Worm (Caenorhabditis elegans) whole organism, early embryonic: Measurements from ENCODE around the gene W06G6.17.

ENCODE experiments used
- B0310.2 ChIP-seq: sonication (generic microtip); optimal IDR thresholded peaks from 2 replicates; lab custom pipeline; 2016; ENCODE audit warnings: mild to moderate bottlenecking, missing genetic modification characterization, missing compliant biosample characterization
- F13C5.2 ChIP-seq: sonication (generic microtip); optimal IDR thresholded peaks from 2 replicates; lab custom pipeline; 2017; ENCODE audit warnings: mild to moderate bottlenecking, missing genetic modification characterization, inconsistent platforms, missing compliant biosample characterization
- aly-1 ChIP-seq: sonication (generic microtip); optimal IDR thresholded peaks from 2 replicates; lab custom pipeline; 2016; ENCODE audit warnings: missing genetic modification characterization, missing compliant biosample characterization
- ama-1 ChIP-seq: fragments of 150-350 bp; optimal IDR thresholded peaks from 2 replicates; lab custom pipeline; 2014
- ceh-13 ChIP-seq: fragments of 200-800 bp; sonication (Bioruptor generic); optimal IDR thresholded peaks from 2 replicates; lab custom pipeline; 2018; ENCODE audit warnings: mild to moderate bottlenecking, missing genetic modification characterization, missing compliant biosample characterization
- ceh-36 ChIP-seq: sonication (generic microtip); optimal IDR thresholded peaks from 2 replicates; lab custom pipeline; 2016; ENCODE audit warnings: missing genetic modification characterization, inconsistent platforms, missing compliant biosample characterization
- ets-7 ChIP-seq: sonication (generic microtip); optimal IDR thresholded peaks from 2 replicates; lab custom pipeline; 2016; ENCODE audit warnings: missing genotype, missing genetic modification characterization, missing compliant biosample characterization
- flt-1 ChIP-seq: fragments of 200-800 bp; sonication (Bioruptor generic); IDR thresholded peaks from 2 replicates; pipeline ENCODE4 v1.3.6; 2022; ENCODE audit warnings: missing genetic modification characterization, missing compliant biosample characterization
- hmbx-1 ChIP-seq: sonication (generic microtip); optimal IDR thresholded peaks from 2 replicates; lab custom pipeline; 2016; ENCODE audit warnings: mild to moderate bottlenecking, missing genetic modification characterization, missing compliant biosample characterization
- hmg-4 ChIP-seq: fragments of 200-800 bp; sonication (Bioruptor generic); optimal IDR thresholded peaks from 2 replicates; lab custom pipeline; 2018; ENCODE audit warnings: mild to moderate bottlenecking, missing genetic modification characterization, missing compliant biosample characterization
- hnd-1 ChIP-seq: sonication (generic microtip); optimal IDR thresholded peaks from 2 replicates; lab custom pipeline; 2016; ENCODE audit warnings: missing genetic modification characterization, missing compliant biosample characterization
- pes-1 ChIP-seq: fragments of 200-800 bp; sonication (Bioruptor generic); IDR thresholded peaks from 2 replicates; pipeline ENCODE4 v1.3.6; 2022; ENCODE audit warnings: missing genetic modification reagents, missing genetic modification characterization, missing compliant biosample characterization
- scrt-1 ChIP-seq: fragments of 200-800 bp; sonication (Bioruptor generic); IDR thresholded peaks from 2 replicates; pipeline ENCODE4 v1.3.6; 2022; ENCODE audit warnings: missing genetic modification characterization, missing compliant biosample characterization
- sea-1 ChIP-seq: fragments of 200-800 bp; sonication (Bioruptor generic); conservative IDR thresholded peaks from 2 replicates; pipeline ENCODE4 v1.3.6; 2022; ENCODE audit warnings: missing genetic modification characterization, missing compliant biosample characterization
- tbx-11 ChIP-seq: fragments of 200-800 bp; sonication (Bioruptor generic); IDR thresholded peaks from 2 replicates; pipeline ENCODE4 v1.3.6; 2022; ENCODE audit warnings: missing genetic modification characterization, missing compliant biosample characterization
- tbx-37 ChIP-seq: fragments of 200-800 bp; sonication (Bioruptor generic); conservative IDR thresholded peaks from 2 replicates; pipeline ENCODE4 v1.3.6; 2022; ENCODE audit warnings: missing genetic modification reagents, missing genetic modification characterization, missing compliant biosample characterization
- tra-4 ChIP-seq: sonication (generic microtip); optimal IDR thresholded peaks from 2 replicates; lab custom pipeline; 2017; ENCODE audit warnings: missing genetic modification characterization, missing compliant biosample characterization

Gene W06G6.17

ce11 chrV:16645201-16645940 is at the start of gene W06G6.17:
W06G6.17 (minus strand) TSS chrV:16645251.
- TF ChIP-seq F13C5.2 (tag; lab: Kevin White, UChicago) (no peak), ceh-36 (tag; lab: Kevin White, UChicago) (no peak), B0310.2 (no peak), sea-1 (GFP tag; lab: Robert Waterston, UW) (no peak), ceh-13 (no peak), pes-1 (GFP tag; lab: Robert Waterston, UW) (no peak), tbx-37 (GFP tag; lab: Robert Waterston, UW) (no peak), ama-1 (no peak)

ce11 chrV:16694538-16694937 is 49.5 kb upstream of the W06G6.17 start, which contains the start of gene srz-101:
srz-101 (plus strand) TSS chrV:16694838.
- TF ChIP-seq sea-1 (GFP tag; lab: Robert Waterston, UW) (no peak), ceh-36 (tag; lab: Kevin White, UChicago) (no peak), tra-4 (tag; lab: Kevin White, UChicago) (no peak), B0310.2 (no peak), flt-1 (GFP tag; lab: Robert Waterston, UW) (no peak)

ce11 chrV:16693732-16694131 is 48.7 kb upstream of the W06G6.17 start, which contains the start of gene srw-42:
srw-42 (minus strand) TSS chrV:16693832.
- TF ChIP-seq ceh-13 (no peak), hmbx-1 (tag; lab: Kevin White, UChicago) (no peak), F13C5.2 (tag; lab: Kevin White, UChicago) (no peak), hnd-1 (tag; lab: Kevin White, UChicago) (no peak), tbx-37 (GFP tag; lab: Robert Waterston, UW) (no peak), flt-1 (GFP tag; lab: Robert Waterston, UW) (no peak), B0310.2 (no peak)

ce11 chrV:16692988-16693387 is 47.9 kb upstream of the W06G6.17 start:
- no peak for TF ChIP-seq flt-1 (GFP tag; lab: Robert Waterston, UW)
- no peak for TF ChIP-seq ceh-36 (tag; lab: Kevin White, UChicago)
- no peak for TF ChIP-seq sea-1 (GFP tag; lab: Robert Waterston, UW)
- TF ChIP-seq ets-7 (tag; lab: Kevin White, UChicago), result no peak
- no peak for TF ChIP-seq tbx-37 (GFP tag; lab: Robert Waterston, UW)
- no peak for TF ChIP-seq hmbx-1 (tag; lab: Kevin White, UChicago)
- TF ChIP-seq B0310.2, result no peak

- TF ChIP-seq tbx-11 (GFP tag; lab: Robert Waterston, UW) (no peak), hmg-4 (GFP tag; lab: Kevin White, UChicago) (no peak), hmbx-1 (tag; lab: Kevin White, UChicago) (no peak), tbx-37 (GFP tag; lab: Robert Waterston, UW) (no peak), flt-1 (GFP tag; lab: Robert Waterston, UW) (no peak), ceh-13 (no peak), ama-1 (no peak)
These were observed 42.2 kb upstream of the W06G6.17 start, which contains the start of gene srz-102 for ce11 chrV:16687227-16687626. srz-102 (plus strand) TSS chrV:16687527.

ce11 chrV:16685725-16686124 is 40.7 kb upstream of the W06G6.17 start, which contains the start of gene srw-43:
srw-43 (plus strand) TSS chrV:16686025.
- no peak for TF ChIP-seq tbx-11 (GFP tag; lab: Robert Waterston, UW)
- TF ChIP-seq ets-7 (tag; lab: Kevin White, UChicago), result no peak
- no peak for TF ChIP-seq tra-4 (tag; lab: Kevin White, UChicago)
- TF ChIP-seq ceh-13, result no peak
- no peak for TF ChIP-seq scrt-1 (GFP tag; lab: Robert Waterston, UW)
- TF ChIP-seq sea-1 (GFP tag; lab: Robert Waterston, UW), result no peak
- TF ChIP-seq ceh-36 (tag; lab: Kevin White, UChicago), result no peak
- no peak for TF ChIP-seq F13C5.2 (tag; lab: Kevin White, UChicago)
- no peak for TF ChIP-seq flt-1 (GFP tag; lab: Robert Waterston, UW)
- TF ChIP-seq hmg-4 (GFP tag; lab: Kevin White, UChicago), result no peak
- TF ChIP-seq tbx-37 (GFP tag; lab: Robert Waterston, UW), result no peak
- no peak for TF ChIP-seq hnd-1 (tag; lab: Kevin White, UChicago)
- no peak for TF ChIP-seq pes-1 (GFP tag; lab: Robert Waterston, UW)
- no peak for TF ChIP-seq ama-1
- TF ChIP-seq hmbx-1 (tag; lab: Kevin White, UChicago), result no peak
- no peak for TF ChIP-seq aly-1 (tag; lab: Kevin White, UChicago)
- no peak for TF ChIP-seq B0310.2

ce11 chrV:16683359-16683758 is 38.3 kb upstream of the W06G6.17 start:
- TF ChIP-seq ets-7 (tag; lab: Kevin White, UChicago) (no peak), B0310.2 (no peak), sea-1 (GFP tag; lab: Robert Waterston, UW) (no peak), F13C5.2 (tag; lab: Kevin White, UChicago) (no peak), aly-1 (tag; lab: Kevin White, UChicago) (no peak), hmbx-1 (tag; lab: Kevin White, UChicago) (no peak), pes-1 (GFP tag; lab: Robert Waterston, UW) (no peak)

- TF ChIP-seq flt-1 (GFP tag; lab: Robert Waterston, UW) (no peak), tbx-37 (GFP tag; lab: Robert Waterston, UW) (no peak), tra-4 (tag; lab: Kevin White, UChicago) (no peak), ama-1 (no peak), F13C5.2 (tag; lab: Kevin White, UChicago) (no peak), hmbx-1 (tag; lab: Kevin White, UChicago) (no peak), B0310.2 (no peak), ceh-36 (tag; lab: Kevin White, UChicago) (no peak), pes-1 (GFP tag; lab: Robert Waterston, UW) (no peak), ets-7 (tag; lab: Kevin White, UChicago) (no peak), hnd-1 (tag; lab: Kevin White, UChicago) (no peak), tbx-11 (GFP tag; lab: Robert Waterston, UW) (no peak), ceh-13 (no peak), hmg-4 (GFP tag; lab: Kevin White, UChicago) (no peak), aly-1 (tag; lab: Kevin White, UChicago) (no peak), scrt-1 (GFP tag; lab: Robert Waterston, UW) (no peak), sea-1 (GFP tag; lab: Robert Waterston, UW) (no peak)
These were observed 37.8 kb upstream of the W06G6.17 start, which contains the start of gene srw-36 for ce11 chrV:16682886-16683285. srw-36 (plus strand) TSS chrV:16683186.
